Worm (Caenorhabditis elegans) whole organism, L2 larva: Measurements from ENCODE around the gene F53H4.6.

Source experiments
- R02D3.7 ChIP-seq: fragments of 150-350 bp; optimal IDR thresholded peaks from 2 replicates; lab custom pipeline; 2014; ENCODE audit warnings: missing biosample characterization, missing genetic modification characterization
- ZK546.5 ChIP-seq: sonication (generic microtip); optimal IDR thresholded peaks from 2 replicates; lab custom pipeline; 2017; ENCODE audit warnings: missing biosample characterization, missing genetic modification characterization
- ceh-82 ChIP-seq: fragments of 150-350 bp; optimal IDR thresholded peaks from 2 replicates; lab custom pipeline; 2014; ENCODE audit warnings: missing biosample characterization, missing genetic modification characterization
- elt-1 ChIP-seq: fragments of 150-350 bp; optimal IDR thresholded peaks from 2 replicates; lab custom pipeline; 2014; ENCODE audit warnings: missing biosample characterization, missing genetic modification characterization
- elt-3 ChIP-seq: sonication (generic microtip); optimal IDR thresholded peaks from 2 replicates; lab custom pipeline; 2017; ENCODE audit warnings: missing biosample characterization, missing genetic modification characterization
- fos-1 ChIP-seq: fragments of 150-350 bp; optimal IDR thresholded peaks from 2 replicates; lab custom pipeline; 2014; ENCODE audit warnings: missing biosample characterization, missing genetic modification characterization
- lin-13 ChIP-seq: fragments of 150-350 bp; optimal IDR thresholded peaks from 2 replicates; lab custom pipeline; 2014; ENCODE audit warnings: missing biosample characterization, missing genetic modification reagents, missing genetic modification characterization
- mdl-1 ChIP-seq, 2 experiments: fragments of 150-350 bp in 1 of 2; sonication (generic microtip) in 1 of 2; optimal IDR thresholded peaks; 2 replicates each; lab custom pipeline; 2017; ENCODE audit warnings: missing biosample characterization in 2 of 2, missing genetic modification characterization in 2 of 2
- nhr-10 ChIP-seq: sonication (generic microtip); optimal IDR thresholded peaks from 2 replicates; lab custom pipeline; 2017; ENCODE audit warnings: missing biosample characterization, missing genetic modification characterization
- nhr-11 ChIP-seq: fragments of 150-350 bp; optimal IDR thresholded peaks from 2 replicates; lab custom pipeline; 2014; ENCODE audit warnings: missing biosample characterization, missing genetic modification characterization
- nhr-12 ChIP-seq: fragments of 150-350 bp; optimal IDR thresholded peaks from 2 replicates; lab custom pipeline; 2014; ENCODE audit warnings: missing biosample characterization, missing genetic modification characterization
- nhr-6 ChIP-seq: fragments of 150-350 bp; optimal IDR thresholded peaks from 2 replicates; lab custom pipeline; 2014; ENCODE audit warnings: missing biosample characterization, missing genetic modification characterization
- unc-62 ChIP-seq: fragments of 150-350 bp; optimal IDR thresholded peaks from 2 replicates; lab custom pipeline; 2014; ENCODE audit warnings: missing biosample characterization, missing genetic modification reagents, missing genetic modification characterization

- no peak for TF ChIP-seq lin-13 (GFP tag; lab: Kevin White, UChicago)
- no peak for TF ChIP-seq elt-1 (tag; lab: Kevin White, UChicago)
- no peak for TF ChIP-seq nhr-10
- no peak for TF ChIP-seq mdl-1 (tag; optimal IDR thresholded peaks at IDR 0.05; lab: Kevin White, UChicago)
- no peak for TF ChIP-seq nhr-12 (tag; lab: Kevin White, UChicago)
- no peak for TF ChIP-seq unc-62 (GFP tag; lab: Kevin White, UChicago)
- TF ChIP-seq nhr-6: no peak
- TF ChIP-seq ZK546.5 (tag; lab: Kevin White, UChicago): no peak
- TF ChIP-seq R02D3.7 (tag; lab: Kevin White, UChicago): no peak
- no peak for TF ChIP-seq ceh-82
- no peak for TF ChIP-seq elt-3 (tag; lab: Kevin White, UChicago)
- no peak for TF ChIP-seq nhr-11 (tag; lab: Kevin White, UChicago)
- TF ChIP-seq fos-1 (tag; lab: Kevin White, UChicago): no peak
These were observed 28.9 kb downstream of the F53H4.6 start for ce11 chrX:15831537-15831936.
